Fruit fly (Drosophila melanogaster) whole organism, wandering third instar larva: ENCODE results near the gene GramD1B.
A peak's percentile ranks its signal among the peaks of the same experiment; 100 is the strongest.

Experiments used
- Abd-B ChIP-seq: fragments of >200 bp; optimal IDR thresholded peaks from 2 replicates; lab custom pipeline; 2017; ENCODE audit warnings: missing biosample characterization, missing genetic modification characterization
- CG32264 ChIP-seq: fragments of 200-800 bp; sonication (Bioruptor generic); optimal IDR thresholded peaks from 2 replicates; lab custom pipeline; 2016; ENCODE audit warnings: missing biosample characterization, missing genetic modification characterization
- CG9705 ChIP-seq: fragments of 200-800 bp; sonication (Bioruptor generic); optimal IDR thresholded peaks from 2 replicates; lab custom pipeline; 2018; ENCODE audit warnings: missing biosample characterization, mild to moderate bottlenecking, missing genetic modification characterization
- CrebA ChIP-seq: fragments of 200-800 bp; sonication (Bioruptor generic); optimal IDR thresholded peaks from 2 replicates; lab custom pipeline; 2016; ENCODE audit warnings: missing biosample characterization, mild to moderate bottlenecking, missing genetic modification characterization, borderline replicate concordance
- Dfd ChIP-seq: fragments of >200 bp; optimal IDR thresholded peaks from 2 replicates; lab custom pipeline; 2017; ENCODE audit warnings: missing biosample characterization, missing genetic modification characterization
- Dif ChIP-seq: fragments of 200-275, 200-300 bp; sonication (Bioruptor generic); optimal IDR thresholded peaks from 2 replicates; lab custom pipeline; 2018; ENCODE audit warnings: missing biosample characterization, missing genetic modification characterization; ENCODE audit not compliant: partially characterized antibody
- GATAd ChIP-seq: sonication (Bioruptor generic); optimal IDR thresholded peaks from 2 replicates; lab custom pipeline; 2016; ENCODE audit warnings: missing biosample characterization, missing genetic modification characterization
- HLH106 ChIP-seq: fragments of 200-800 bp; optimal IDR thresholded peaks from 3 replicates; lab custom pipeline; 2019; ENCODE audit warnings: missing biosample characterization, mild to moderate bottlenecking, missing genetic modification characterization, moderate library complexity
- Hnf4 ChIP-seq: fragments of 200-800 bp; sonication (Bioruptor generic); optimal IDR thresholded peaks from 2 replicates; lab custom pipeline; 2016; ENCODE audit warnings: missing biosample characterization, mild to moderate bottlenecking, missing genetic modification characterization
- Hr78 ChIP-seq: fragments of >200 bp; optimal IDR thresholded peaks from 2 replicates; lab custom pipeline; 2017; ENCODE audit warnings: missing biosample characterization, missing genetic modification characterization
- Hr83 ChIP-seq: fragments of 200-300 bp; sonication (Bioruptor generic); optimal IDR thresholded peaks from 2 replicates; lab custom pipeline; 2016; ENCODE audit warnings: missing biosample characterization, mild to moderate bottlenecking, missing genetic modification characterization, moderate library complexity; ENCODE audit not compliant: poor library complexity, severe bottlenecking
- Jra ChIP-seq: sonication (Bioruptor generic); optimal IDR thresholded peaks from 2 replicates; lab custom pipeline; 2016; ENCODE audit warnings: missing biosample characterization, missing genetic modification characterization
- Mio ChIP-seq: sonication (Bioruptor generic); optimal IDR thresholded peaks from 2 replicates; lab custom pipeline; 2016; ENCODE audit warnings: missing biosample characterization, missing genetic modification characterization
- Myc ChIP-seq: fragments of >200 bp; optimal IDR thresholded peaks from 2 replicates; lab custom pipeline; 2017
- N ChIP-seq: fragments of >200 bp; optimal IDR thresholded peaks from 2 replicates; lab custom pipeline; 2018; ENCODE audit warnings: missing biosample characterization, missing external identifiers, missing genetic modification characterization
- OdsH ChIP-seq: fragments of 200-800 bp; sonication (Bioruptor generic); optimal IDR thresholded peaks from 2 replicates; lab custom pipeline; 2016; ENCODE audit warnings: missing biosample characterization, mild to moderate bottlenecking, missing genetic modification characterization
- Rel ChIP-seq, 2 experiments: fragments of 200-800 bp; sonication (Bioruptor generic) in 1 of 2; optimal IDR thresholded peaks; 2 replicates in 1 of 2; 3 replicates in 1 of 2; lab custom pipeline; 2016 to 2019; ENCODE audit warnings: mild to moderate bottlenecking in 2 of 2, missing biosample characterization in 2 of 2, missing genetic modification characterization in 2 of 2, moderate library complexity in 1 of 2
- Sp1 ChIP-seq: fragments of 200-800 bp; sonication (Bioruptor generic); optimal IDR thresholded peaks from 3 replicates; lab custom pipeline; 2019; ENCODE audit warnings: missing biosample characterization, mild to moderate bottlenecking, missing genetic modification characterization, moderate library complexity
- Vsx2 ChIP-seq: fragments of 200-300, 225-300 bp; sonication (Bioruptor generic); optimal IDR thresholded peaks from 2 replicates; lab custom pipeline; 2018; ENCODE audit warnings: missing biosample characterization, missing genetic modification characterization; ENCODE audit not compliant: partially characterized antibody
- br ChIP-seq: fragments of 200-800 bp; sonication (Bioruptor generic); optimal IDR thresholded peaks from 2 replicates; lab custom pipeline; 2016; ENCODE audit warnings: missing biosample characterization, missing genetic modification characterization
- brk ChIP-seq: fragments of 200-800 bp; sonication (Bioruptor generic); optimal IDR thresholded peaks from 2 replicates; lab custom pipeline; 2016; ENCODE audit warnings: missing biosample characterization, mild to moderate bottlenecking, missing genetic modification characterization
- dl ChIP-seq, 2 experiments: fragments of 175-275, 200-275 bp in 1 of 2; fragments of 200-275 bp in 1 of 2; sonication (Bioruptor generic); optimal IDR thresholded peaks; lab custom pipeline; 2018; ENCODE audit warnings: mild to moderate bottlenecking in 2 of 2, missing biosample characterization in 2 of 2, missing genetic modification characterization in 2 of 2, moderate library complexity in 2 of 2; ENCODE audit not compliant: partially characterized antibody in 2 of 2, insufficient read depth in 1 of 2
- dmrt93B ChIP-seq: fragments of 200-800 bp; sonication (Bioruptor generic); optimal IDR thresholded peaks from 2 replicates; lab custom pipeline; 2018; ENCODE audit warnings: missing biosample characterization, mild to moderate bottlenecking, missing genetic modification characterization
- dsf ChIP-seq: sonication (Bioruptor generic); optimal IDR thresholded peaks from 2 replicates; lab custom pipeline; 2016; ENCODE audit warnings: missing biosample characterization, missing genetic modification characterization, borderline replicate concordance
- ey ChIP-seq: fragments of 200-800 bp; sonication (Bioruptor generic); optimal IDR thresholded peaks from 2 replicates; lab custom pipeline; 2016; ENCODE audit warnings: missing biosample characterization, missing genetic modification characterization
- foxo ChIP-seq, 2 experiments: fragments of 200-800 bp; sonication (Bioruptor generic); optimal IDR thresholded peaks; 2 replicates in 1 of 2; 3 replicates in 1 of 2; lab custom pipeline; 2016 to 2017; ENCODE audit warnings: missing biosample characterization in 2 of 2, missing genetic modification characterization in 2 of 2
- fru ChIP-seq: fragments of 200-800 bp; sonication (Bioruptor generic); optimal IDR thresholded peaks from 3 replicates; lab custom pipeline; 2016; ENCODE audit warnings: missing biosample characterization, mild to moderate bottlenecking, missing genetic modification characterization
- h ChIP-seq: fragments of 200-800 bp; sonication (Bioruptor generic); optimal IDR thresholded peaks from 3 replicates; lab custom pipeline; 2016; ENCODE audit warnings: missing biosample characterization, mild to moderate bottlenecking, missing genetic modification characterization
- jim ChIP-seq: fragments of 175-275, 200-325 bp; sonication (Bioruptor generic); optimal IDR thresholded peaks from 2 replicates; lab custom pipeline; 2016; ENCODE audit warnings: missing biosample characterization, mild to moderate bottlenecking, missing genetic modification characterization
- lola ChIP-seq: fragments of >200 bp; optimal IDR thresholded peaks from 2 replicates; lab custom pipeline; 2017; ENCODE audit warnings: missing biosample characterization, missing genetic modification characterization
- pan ChIP-seq: fragments of >200 bp; optimal IDR thresholded peaks from 2 replicates; lab custom pipeline; 2017
- psq ChIP-seq: fragments of 200-800 bp; sonication (Bioruptor generic); optimal IDR thresholded peaks from 3 replicates; lab custom pipeline; 2017; ENCODE audit warnings: missing biosample characterization, mild to moderate bottlenecking, missing genetic modification characterization, moderate library complexity
- rgr ChIP-seq: fragments of 200-800 bp; sonication (Bioruptor generic); optimal IDR thresholded peaks from 3 replicates; lab custom pipeline; 2016; ENCODE audit warnings: missing biosample characterization, mild to moderate bottlenecking, missing genetic modification characterization
- sage ChIP-seq: fragments of 200-800 bp; sonication (Bioruptor generic); optimal IDR thresholded peaks from 2 replicates; lab custom pipeline; 2016; ENCODE audit warnings: missing biosample characterization, mild to moderate bottlenecking, missing genetic modification characterization
- sv ChIP-seq: fragments of 200-800 bp; sonication (Bioruptor generic); optimal IDR thresholded peaks from 3 replicates; lab custom pipeline; 2016; ENCODE audit warnings: missing biosample characterization, missing genetic modification characterization
- tai ChIP-seq: sonication (Bioruptor generic); optimal IDR thresholded peaks from 2 replicates; lab custom pipeline; 2016; ENCODE audit warnings: missing biosample characterization, missing genetic modification characterization
- usp ChIP-seq: fragments of >200 bp; optimal IDR thresholded peaks from 2 replicates; lab custom pipeline; 2017; ENCODE audit warnings: missing biosample characterization, missing genetic modification characterization
- woc ChIP-seq: sonication (Bioruptor generic); optimal IDR thresholded peaks from 2 replicates; lab custom pipeline; 2016; ENCODE audit warnings: missing biosample characterization, mild to moderate bottlenecking, missing genetic modification characterization

The GramD1B gene

dm6 chr2L:3354642-3355380 is 18.4 kb downstream of the GramD1B start, which contains the start of gene E23:
Gene E23, minus strand, starts transcription at chr2L:3354829.
- no peak for TF ChIP-seq usp (GFP tag; lab: Kevin White, UChicago)
- peak; percentile 65 to 97 for TF ChIP-seq foxo (GFP tag; optimal IDR thresholded peaks at IDR 0.05; lab: Kevin White, UChicago)
- peak; percentile 96 for TF ChIP-seq h (GFP tag; lab: Kevin White, UChicago)
- TF ChIP-seq br: peak; percentile 93
- TF ChIP-seq pan: no peak
- TF ChIP-seq psq: peak; percentile 94
- peak; percentile 64 for TF ChIP-seq Mio (GFP tag; lab: Kevin White, UChicago)
- TF ChIP-seq sage (GFP tag; lab: Kevin White, UChicago): peak; percentile 90
- peak; percentile 92 for TF ChIP-seq dmrt93B (GFP tag; lab: Kevin White, UChicago)
- TF ChIP-seq dsf (GFP tag; lab: Kevin White, UChicago): peak; percentile 49
- peak; percentile 81 for TF ChIP-seq woc (GFP tag; lab: Kevin White, UChicago)
- peak; percentile 52 for TF ChIP-seq tai (GFP tag; lab: Kevin White, UChicago)
- TF ChIP-seq lola (GFP tag; lab: Kevin White, UChicago): no peak
- TF ChIP-seq Dfd (GFP tag; lab: Kevin White, UChicago): no peak
- TF ChIP-seq Rel (GFP tag; optimal IDR thresholded peaks at IDR 0.05; lab: Kevin White, UChicago): peak; percentile 85
- TF ChIP-seq Rel (tag; optimal IDR thresholded peaks at IDR 0.05; lab: Kevin White, UChicago): peak; percentile 91
- peak; percentile 97 for TF ChIP-seq fru (GFP tag; lab: Kevin White, UChicago)
- TF ChIP-seq ey: peak; percentile 92
- TF ChIP-seq Abd-B (GFP tag; lab: Kevin White, UChicago): no peak
- peak; percentile 98 for TF ChIP-seq Dif (GFP tag; lab: Kevin White, UChicago)
- TF ChIP-seq HLH106: peak; percentile 96
- TF ChIP-seq CG9705 (GFP tag; lab: Kevin White, UChicago): peak; percentile 81
- peak; percentile 98 for TF ChIP-seq Sp1
- peak; percentile 8 for TF ChIP-seq GATAd (GFP tag; lab: Kevin White, UChicago)
- TF ChIP-seq Myc (lab: Kevin White, UChicago): no peak
- peak; percentile 85 for TF ChIP-seq Hnf4
- TF ChIP-seq dl (GFP tag; optimal IDR thresholded peaks at IDR 0.05; lab: Kevin White, UChicago; ENCODE audit: insufficient read depth in 1 of 2, partially characterized antibody in 2 of 2): peak; percentile 96
- peak; percentile 98 for TF ChIP-seq sv
- TF ChIP-seq Hr78 (GFP tag; lab: Kevin White, UChicago): no peak
- TF ChIP-seq N (GFP tag; lab: Kevin White, UChicago): no peak
- TF ChIP-seq CrebA: no peak
- TF ChIP-seq Vsx2 (GFP tag; lab: Kevin White, UChicago): peak; percentile 80
- TF ChIP-seq Hr83 (GFP tag; lab: Kevin White, UChicago): no peak
- peak; percentile 96 for TF ChIP-seq rgr (GFP tag; lab: Kevin White, UChicago)
- peak; percentile 55 for TF ChIP-seq jim (GFP tag; lab: Kevin White, UChicago)
- peak; percentile 77 for TF ChIP-seq CG32264 (GFP tag; lab: Kevin White, UChicago)
- peak; percentile 85 for TF ChIP-seq brk
- peak; percentile 97 for TF ChIP-seq OdsH
- TF ChIP-seq Jra: peak; percentile 48

- TF ChIP-seq Vsx2 (GFP tag; lab: Kevin White, UChicago) (no peak), fru (GFP tag; lab: Kevin White, UChicago) (no peak), Sp1 (no peak), CrebA (no peak), Myc (lab: Kevin White, UChicago) (no peak), Jra (no peak), dmrt93B (GFP tag; lab: Kevin White, UChicago) (no peak), HLH106 (no peak), Mio (GFP tag; lab: Kevin White, UChicago) (no peak), rgr (GFP tag; lab: Kevin White, UChicago) (no peak), usp (GFP tag; lab: Kevin White, UChicago) (no peak), tai (GFP tag; lab: Kevin White, UChicago) (no peak), Hr78 (GFP tag; lab: Kevin White, UChicago) (no peak), pan (no peak), CG32264 (GFP tag; lab: Kevin White, UChicago) (no peak), Abd-B (GFP tag; lab: Kevin White, UChicago) (no peak), Rel (GFP tag; optimal IDR thresholded peaks at IDR 0.05; lab: Kevin White, UChicago) (no peak), Rel (tag; optimal IDR thresholded peaks at IDR 0.05; lab: Kevin White, UChicago) (no peak), sage (GFP tag; lab: Kevin White, UChicago) (no peak), N (GFP tag; lab: Kevin White, UChicago) (no peak)
Measured at dm6 chr2L:3353791-3354190, 19.4 kb downstream of the GramD1B start.
